Fruit fly (Drosophila melanogaster) whole organism, embryonic: ENCODE measurements around the gene CG18213.

Experiments
- Bdp1 ChIP-seq: fragments of 200-800 bp; sonication (Bioruptor generic); optimal IDR thresholded peaks from 3 replicates; lab custom pipeline; 2016; ENCODE audit warnings: missing biosample characterization, missing genetic modification characterization
- C15 ChIP-seq: fragments of 200-800 bp; sonication (Bioruptor generic); IDR thresholded peaks from 3 replicates; pipeline ENCODE4 v1.3.6; 2022; ENCODE audit warnings: missing biosample characterization, missing genetic modification characterization
- CG11085 ChIP-seq: fragments of 200-800 bp; sonication (Bioruptor generic); IDR thresholded peaks from 2 replicates; pipeline ENCODE4 v1.3.6; 2022; ENCODE audit warnings: missing biosample characterization, missing genetic modification characterization
- CG12071 ChIP-seq: fragments of 200-800 bp; sonication (Bioruptor generic); optimal IDR thresholded peaks from 3 replicates; lab custom pipeline; 2018; ENCODE audit warnings: missing biosample characterization, mild to moderate bottlenecking, missing genetic modification characterization
- CG12659 ChIP-seq: fragments of 200-800 bp; sonication (Bioruptor generic); optimal IDR thresholded peaks from 3 replicates; lab custom pipeline; 2017; ENCODE audit warnings: mild to moderate bottlenecking, missing biosample characterization, missing genetic modification reagents, missing genetic modification characterization
- CG12769 ChIP-seq: fragments of 200-800 bp; sonication (Bioruptor generic); optimal IDR thresholded peaks from 2 replicates; lab custom pipeline; 2019; ENCODE audit warnings: missing biosample characterization, mild to moderate bottlenecking, missing genetic modification characterization, moderate library complexity
- CG12942 ChIP-seq: fragments of 200-800 bp; sonication (Bioruptor generic); optimal IDR thresholded peaks from 3 replicates; lab custom pipeline; 2016; ENCODE audit warnings: missing biosample characterization, missing genetic modification characterization
- CG13123 ChIP-seq: fragments of 200-800 bp; sonication (Bioruptor generic); optimal IDR thresholded peaks from 2 replicates; lab custom pipeline; 2016; ENCODE audit warnings: missing biosample characterization, missing genetic modification characterization
- CG1647 ChIP-seq: fragments of 200-800 bp; sonication (Bioruptor generic); optimal IDR thresholded peaks from 3 replicates; lab custom pipeline; 2016; ENCODE audit warnings: missing biosample characterization, missing genetic modification characterization
- CG16813 ChIP-seq: fragments of 200-800 bp; sonication (Bioruptor generic); IDR thresholded peaks from 3 replicates; pipeline ENCODE4 v1.3.6; 2022; ENCODE audit warnings: missing biosample characterization, missing genetic modification characterization; ENCODE audit not compliant: partially characterized antibody
- CG17612 ChIP-seq: fragments of 200-800 bp; sonication (Bioruptor generic); IDR thresholded peaks from 2 replicates; pipeline ENCODE4 v1.3.6; 2022; ENCODE audit warnings: missing biosample characterization, missing genetic modification characterization
- CG18262 ChIP-seq: fragments of 200-800 bp; optimal IDR thresholded peaks from 3 replicates; lab custom pipeline; 2019; ENCODE audit warnings: missing biosample characterization, mild to moderate bottlenecking, missing genetic modification characterization, moderate library complexity
- CG3281 ChIP-seq: fragments of 200-800 bp; sonication (Bioruptor generic); optimal IDR thresholded peaks from 3 replicates; lab custom pipeline; 2017; ENCODE audit warnings: missing biosample characterization, mild to moderate bottlenecking, missing genetic modification characterization
- CG33213 ChIP-seq: fragments of 200-800 bp; sonication (Bioruptor generic); optimal IDR thresholded peaks from 3 replicates; lab custom pipeline; 2016; ENCODE audit warnings: missing biosample characterization, missing genetic modification characterization
- CG3838 ChIP-seq: fragments of 200-800 bp; sonication (Bioruptor generic); optimal IDR thresholded peaks from 3 replicates; lab custom pipeline; 2016; ENCODE audit warnings: missing biosample characterization, missing genetic modification characterization
- CG4854 ChIP-seq: fragments of 200-800 bp; sonication (Bioruptor generic); optimal IDR thresholded peaks from 2 replicates; lab custom pipeline; 2016; ENCODE audit warnings: missing biosample characterization, missing genetic modification characterization, inconsistent platforms
- CG5245 ChIP-seq: fragments of 200-800 bp; sonication (Bioruptor generic); optimal IDR thresholded peaks from 3 replicates; lab custom pipeline; 2016; ENCODE audit warnings: missing biosample characterization, missing genetic modification characterization
- CG6654 ChIP-seq: fragments of 200-800 bp; sonication (Bioruptor generic); optimal IDR thresholded peaks from 2 replicates; lab custom pipeline; 2017; ENCODE audit warnings: missing biosample characterization, mild to moderate bottlenecking, missing genetic modification characterization
- CG6689 ChIP-seq: fragments of 200-800 bp; sonication (Bioruptor generic); IDR thresholded peaks from 2 replicates; pipeline ENCODE4 v1.3.6; 2022; ENCODE audit warnings: missing biosample characterization, missing genetic modification characterization
- CG6765 ChIP-seq: fragments of 200-800 bp; sonication (Bioruptor generic); optimal IDR thresholded peaks from 3 replicates; lab custom pipeline; 2017; ENCODE audit warnings: missing biosample characterization, mild to moderate bottlenecking, missing genetic modification characterization
- CG6854 ChIP-seq: fragments of 200-800 bp; sonication (Bioruptor generic); optimal IDR thresholded peaks from 3 replicates; lab custom pipeline; 2017; ENCODE audit warnings: missing biosample characterization, mild to moderate bottlenecking, missing genetic modification characterization
- CG7556 ChIP-seq: fragments of 200-800 bp; sonication (Bioruptor generic); optimal IDR thresholded peaks from 2 replicates; lab custom pipeline; 2017; ENCODE audit warnings: missing biosample characterization, mild to moderate bottlenecking, missing genetic modification characterization
- CG9817 ChIP-seq: fragments of 200-800 bp; sonication (Bioruptor generic); optimal IDR thresholded peaks from 2 replicates; lab custom pipeline; 2018; ENCODE audit warnings: missing biosample characterization, mild to moderate bottlenecking, missing genetic modification characterization, moderate library complexity
- CTCF ChIP-seq: fragments of 200-800 bp; sonication (Bioruptor generic); optimal IDR thresholded peaks from 2 replicates; lab custom pipeline; 2017; ENCODE audit warnings: missing biosample characterization, mild to moderate bottlenecking, missing genetic modification characterization, moderate library complexity
- Camta ChIP-seq: fragments of 200-800 bp; sonication (Bioruptor generic); optimal IDR thresholded peaks from 2 replicates; lab custom pipeline; 2016; ENCODE audit warnings: missing biosample characterization, missing genetic modification characterization
- Chrac-16 ChIP-seq: fragments of 200-800 bp; sonication (Bioruptor generic); optimal IDR thresholded peaks from 3 replicates; lab custom pipeline; 2016; ENCODE audit warnings: missing biosample characterization, missing genetic modification characterization
- Fer1 ChIP-seq: fragments of 200-800 bp; sonication (Bioruptor generic); optimal IDR thresholded peaks from 2 replicates; lab custom pipeline; 2017; ENCODE audit warnings: missing biosample characterization, mild to moderate bottlenecking, missing genetic modification characterization
- Hr51 ChIP-seq, 2 experiments: fragments of 200-800 bp; sonication (Bioruptor generic); optimal IDR thresholded peaks; 2 replicates in 1 of 2; 3 replicates in 1 of 2; lab custom pipeline; 2016 to 2018; ENCODE audit warnings: missing biosample characterization in 2 of 2, missing genetic modification characterization in 2 of 2, mild to moderate bottlenecking in 1 of 2, moderate library complexity in 1 of 2
- NC2β ChIP-seq: fragments of 200-800 bp; sonication (Bioruptor generic); optimal IDR thresholded peaks from 2 replicates; lab custom pipeline; 2016; ENCODE audit warnings: missing biosample characterization, missing genetic modification characterization
- Oaz ChIP-seq: fragments of 200-800 bp; sonication (Bioruptor generic); IDR thresholded peaks from 2 replicates; pipeline ENCODE4 v1.3.6; 2022; ENCODE audit warnings: missing biosample characterization, missing genetic modification characterization
- Sox100B ChIP-seq: fragments of 200-800 bp; sonication (Bioruptor generic); optimal IDR thresholded peaks from 3 replicates; lab custom pipeline; 2018; ENCODE audit warnings: missing biosample characterization, mild to moderate bottlenecking, missing genetic modification characterization
- Sry-β ChIP-seq: fragments of 200-800 bp; sonication (Bioruptor generic); optimal IDR thresholded peaks from 2 replicates; lab custom pipeline; 2018; ENCODE audit warnings: missing biosample characterization, mild to moderate bottlenecking, missing genetic modification characterization, moderate library complexity
- bcd ChIP-seq: fragments of 200-800 bp; sonication (Bioruptor generic); optimal IDR thresholded peaks from 2 replicates; lab custom pipeline; 2017; ENCODE audit warnings: missing biosample characterization, mild to moderate bottlenecking, missing genetic modification characterization
- bsh ChIP-seq, 2 experiments: fragments of 200-800 bp; sonication (Bioruptor generic); optimal IDR thresholded peaks; 2 replicates each; lab custom pipeline; 2017 to 2018; ENCODE audit warnings: mild to moderate bottlenecking in 2 of 2, missing biosample characterization in 2 of 2, missing genetic modification characterization in 2 of 2, moderate library complexity in 1 of 2
- cg ChIP-seq: fragments of 200-800 bp; sonication (Bioruptor generic); optimal IDR thresholded peaks from 3 replicates; lab custom pipeline; 2019; ENCODE audit warnings: missing biosample characterization, mild to moderate bottlenecking, missing genetic modification characterization, moderate library complexity
- crp ChIP-seq, 2 experiments: fragments of 200-800 bp; sonication (Bioruptor generic); optimal IDR thresholded peaks; 2 replicates in 1 of 2; 3 replicates in 1 of 2; lab custom pipeline; 2017; ENCODE audit warnings: missing biosample characterization in 2 of 2, missing genetic modification characterization in 2 of 2, mild to moderate bottlenecking in 1 of 2, moderate library complexity in 1 of 2
- da ChIP-seq: fragments of 200-800 bp; sonication (Bioruptor generic); optimal IDR thresholded peaks from 2 replicates; lab custom pipeline; 2016; ENCODE audit warnings: missing biosample characterization, missing genetic modification characterization
- emc ChIP-seq: fragments of 200-800 bp; sonication (Bioruptor generic); optimal IDR thresholded peaks from 2 replicates; lab custom pipeline; 2016; ENCODE audit warnings: missing biosample characterization, missing genetic modification characterization
- esg ChIP-seq: fragments of 200-800 bp; sonication (Bioruptor generic); conservative IDR thresholded peaks from 2 replicates; pipeline ENCODE4 v1.3.6; 2022; ENCODE audit warnings: missing biosample characterization, missing genetic modification characterization
- gro ChIP-seq: fragments of 200-800 bp; sonication (Bioruptor generic); optimal IDR thresholded peaks from 2 replicates; lab custom pipeline; 2016; ENCODE audit warnings: missing biosample characterization, missing genetic modification characterization
- lilli ChIP-seq: fragments of 200-800 bp; sonication (Bioruptor generic); optimal IDR thresholded peaks from 3 replicates; lab custom pipeline; 2016; ENCODE audit warnings: missing biosample characterization, missing genetic modification characterization
- odd ChIP-seq: fragments of 200-800 bp; sonication (Bioruptor generic); optimal IDR thresholded peaks from 2 replicates; lab custom pipeline; 2017; ENCODE audit warnings: missing biosample characterization, mild to moderate bottlenecking, missing genetic modification characterization
- onecut ChIP-seq: fragments of 200-800 bp; sonication (Bioruptor generic); IDR thresholded peaks from 2 replicates; pipeline ENCODE4 v1.3.6; 2022; ENCODE audit warnings: missing biosample characterization, missing genetic modification characterization
- pzg ChIP-seq: fragments of 200-800 bp; sonication (Bioruptor generic); optimal IDR thresholded peaks from 3 replicates; lab custom pipeline; 2018; ENCODE audit warnings: missing biosample characterization, mild to moderate bottlenecking, missing genetic modification characterization, moderate library complexity
- repo ChIP-seq: fragments of 200-800 bp; sonication (Bioruptor generic); optimal IDR thresholded peaks from 2 replicates; lab custom pipeline; 2016; ENCODE audit warnings: missing biosample characterization, missing genetic modification characterization
- ro ChIP-seq: fragments of 200-800 bp; sonication (Bioruptor generic); IDR thresholded peaks from 2 replicates; pipeline ENCODE4 v1.3.6; 2022; ENCODE audit warnings: missing biosample characterization, missing genetic modification characterization
- sens-2 ChIP-seq: fragments of 200-800 bp; sonication (Bioruptor generic); IDR thresholded peaks from 2 replicates; pipeline ENCODE4 v1.3.6; 2022; ENCODE audit warnings: missing biosample characterization, missing genetic modification characterization
- slp2 ChIP-seq: fragments of 200-800 bp; sonication (Bioruptor generic); optimal IDR thresholded peaks from 2 replicates; lab custom pipeline; 2016; ENCODE audit warnings: missing biosample characterization, missing genetic modification characterization
- sna ChIP-seq: fragments of 200-800 bp; sonication (Bioruptor generic); IDR thresholded peaks from 2 replicates; pipeline ENCODE4 v1.3.6; 2022; ENCODE audit warnings: missing biosample characterization, missing genetic modification characterization; ENCODE audit not compliant: partially characterized antibody
- so ChIP-seq: fragments of 200-800 bp; sonication (Bioruptor generic); IDR thresholded peaks from 3 replicates; pipeline ENCODE4 v1.3.6; 2022; ENCODE audit warnings: missing biosample characterization, missing genetic modification characterization
- tap ChIP-seq: fragments of 200-800 bp; optimal IDR thresholded peaks from 3 replicates; lab custom pipeline; 2019; ENCODE audit warnings: missing biosample characterization, mild to moderate bottlenecking, missing genetic modification characterization, moderate library complexity
- tgo ChIP-seq: fragments of 200-800 bp; sonication (Bioruptor generic); IDR thresholded peaks from 3 replicates; pipeline ENCODE4 v1.3.6; 2022; ENCODE audit warnings: missing biosample characterization, missing genetic modification characterization
- twi ChIP-seq: fragments of 200-800 bp; optimal IDR thresholded peaks from 2 replicates; lab custom pipeline; 2019; ENCODE audit warnings: missing biosample characterization, mild to moderate bottlenecking, missing genetic modification characterization, moderate library complexity

The CG18213 gene

DNA sequence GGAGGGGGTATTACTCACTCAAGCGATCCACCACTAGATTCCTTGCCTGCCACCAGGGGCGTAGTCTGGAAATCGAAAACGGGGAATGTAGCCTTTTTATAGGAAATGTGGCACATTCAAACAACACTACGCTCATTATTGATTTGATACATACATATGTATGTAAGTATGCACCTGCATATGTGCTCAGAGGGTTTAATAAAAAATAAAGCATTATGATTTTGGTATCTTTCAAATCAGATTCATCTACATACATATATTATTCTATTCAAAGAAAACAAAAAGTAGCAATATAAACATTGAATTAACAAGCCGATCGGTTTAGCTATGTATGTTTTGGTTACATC is 16.9 kb upstream of the CG18213 start (continued):
- no peak for TF ChIP-seq bcd (GFP tag; lab: Kevin White, UChicago)
- TF ChIP-seq twi = no peak
- TF ChIP-seq CG12659 (GFP tag; lab: Kevin White, UChicago) = no peak
- TF ChIP-seq CG17612 (GFP tag; lab: Robert Waterston, UW) = no peak
- TF ChIP-seq CG6654 = peak; percentile 22
- peak; percentile 33 for TF ChIP-seq CG5245 (GFP tag; lab: Kevin White, UChicago)
- peak; percentile 29 for TF ChIP-seq CG12769 (tag; lab: Kevin White, UChicago)
- no peak for TF ChIP-seq Fer1 (GFP tag; lab: Kevin White, UChicago)
- TF ChIP-seq CG4854 (GFP tag; lab: Kevin White, UChicago) = no peak
- TF ChIP-seq emc (GFP tag; lab: Kevin White, UChicago) = no peak
- no peak for TF ChIP-seq CTCF
- no peak for TF ChIP-seq Sry-β
- TF ChIP-seq CG11085 (GFP tag; lab: Robert Waterston, UW) = no peak
- no peak for TF ChIP-seq da (GFP tag; lab: Kevin White, UChicago)
- TF ChIP-seq so = no peak
- TF ChIP-seq ro (GFP tag; lab: Robert Waterston, UW) = no peak
- no peak for TF ChIP-seq lilli (GFP tag; lab: Kevin White, UChicago)
- no peak for TF ChIP-seq sens-2 (GFP tag; lab: Robert Waterston, UW)
- no peak for TF ChIP-seq pzg (GFP tag; lab: Kevin White, UChicago)
- TF ChIP-seq C15 (GFP tag; lab: Robert Waterston, UW) = no peak
- peak; percentile 66 for TF ChIP-seq CG18262
- no peak for TF ChIP-seq CG7556 (GFP tag; lab: Kevin White, UChicago)
- no peak for TF ChIP-seq CG6765 (GFP tag; lab: Kevin White, UChicago)
- peak; percentile 15 for TF ChIP-seq CG3281 (GFP tag; lab: Kevin White, UChicago)
- no peak for TF ChIP-seq esg (GFP tag; lab: Robert Waterston, UW)
- peak; percentile 41; the same call in 1 of the 2 replicates for TF ChIP-seq onecut (GFP tag; lab: Robert Waterston, UW)
- TF ChIP-seq CG16813 (GFP tag; lab: Robert Waterston, UW) = no peak
- no peak for TF ChIP-seq CG12942 (GFP tag; lab: Kevin White, UChicago)
- TF ChIP-seq Chrac-16 (GFP tag; lab: Kevin White, UChicago) = no peak
- no peak for TF ChIP-seq CG3838 (GFP tag; lab: Kevin White, UChicago)
- no peak for TF ChIP-seq repo
- TF ChIP-seq CG9817 (tag; lab: Kevin White, UChicago) = peak; percentile 1
- no peak for TF ChIP-seq CG33213 (GFP tag; lab: Kevin White, UChicago)
- TF ChIP-seq sna (GFP tag; lab: Robert Waterston, UW) = no peak
- TF ChIP-seq CG6689 (GFP tag; lab: Robert Waterston, UW) = no peak
- peak; percentile 21 for TF ChIP-seq slp2 (GFP tag; lab: Kevin White, UChicago)
- TF ChIP-seq NC2β (GFP tag; lab: Kevin White, UChicago) = no peak
- TF ChIP-seq CG13123 (GFP tag; lab: Kevin White, UChicago) = no peak
- no peak for TF ChIP-seq tap (tag; lab: Kevin White, UChicago)
- no peak for TF ChIP-seq CG6854 (GFP tag; lab: Kevin White, UChicago)
- TF ChIP-seq CG1647 (GFP tag; lab: Kevin White, UChicago) = no peak
- TF ChIP-seq CG12071 (GFP tag; lab: Kevin White, UChicago) = no peak
- no peak for TF ChIP-seq Hr51 (GFP tag; optimal IDR thresholded peaks at IDR 0.05; lab: Kevin White, UChicago)
- TF ChIP-seq Oaz (GFP tag; lab: Robert Waterston, UW) = no peak
- no peak for TF ChIP-seq cg (GFP tag; lab: Kevin White, UChicago)
- no peak for TF ChIP-seq tgo (GFP tag; lab: Robert Waterston, UW)
- no peak for TF ChIP-seq Bdp1 (GFP tag; lab: Kevin White, UChicago)
- no peak for TF ChIP-seq gro (GFP tag; lab: Kevin White, UChicago)
- TF ChIP-seq bsh (GFP tag; optimal IDR thresholded peaks at IDR 0.05; lab: Kevin White, UChicago) = no peak
- TF ChIP-seq crp (GFP tag; optimal IDR thresholded peaks at IDR 0.05; lab: Kevin White, UChicago) = no peak
- TF ChIP-seq Camta (GFP tag; lab: Kevin White, UChicago) = no peak
- TF ChIP-seq Sox100B = peak; percentile 34
- no peak for TF ChIP-seq odd (GFP tag; lab: Kevin White, UChicago)
